Fruit fly (Drosophila melanogaster): ENCODE measurements around the gene CG7377.

dm6 chr3L:11548009-11548408 lies 41.5 kb upstream of the CG7377 start:
- TF ChIP-seq kay (GFP tag; ENCODE audit: borderline replicate concordance) (no peak), CG33017 (tag; optimal IDR thresholded peaks at IDR 0.05) (no peak), toe (GFP tag; optimal IDR thresholded peaks at IDR 0.05) (no peak), Mnt (GFP tag; optimal IDR thresholded peaks at IDR 0.05) (no peak), CG1620 (GFP tag; optimal IDR thresholded peaks at IDR 0.05) (no peak), bab1 (GFP tag; optimal IDR thresholded peaks at IDR 0.05) (no peak), CG5204 (GFP tag; optimal IDR thresholded peaks at IDR 0.05) (no peak), CG14711 (tag; optimal IDR thresholded peaks at IDR 0.05) (no peak), Crg-1 (GFP tag; optimal IDR thresholded peaks at IDR 0.05) (no peak), Hr96 (GFP tag; optimal IDR thresholded peaks at IDR 0.05) (no peak), ovo (GFP tag; optimal IDR thresholded peaks at IDR 0.05) (no peak), Clk (GFP tag; optimal IDR thresholded peaks at IDR 0.05) (no peak)

Data from whole organism, adult.